Fruit fly (Drosophila melanogaster) whole organism, embryonic: ENCODE measurements around the gene CG32847.
A peak's percentile ranks its signal among the peaks of the same experiment; 100 is the strongest.

ENCODE experiments used
- Awh ChIP-seq: fragments of 200-800 bp; sonication (Bioruptor generic); IDR thresholded peaks from 2 replicates; pipeline ENCODE4, ENCODE4 v1.3.6; 2022; ENCODE audit warnings: missing biosample characterization, missing genetic modification characterization
- CG1024 ChIP-seq: fragments of 200-800 bp; sonication (Bioruptor generic); IDR thresholded peaks from 2 replicates; pipeline ENCODE4 v1.3.6; 2022; ENCODE audit warnings: missing biosample characterization, missing genetic modification characterization
- CG10274 ChIP-seq: fragments of 200-800 bp; sonication (Bioruptor generic); optimal IDR thresholded peaks from 3 replicates; lab custom pipeline; 2017; ENCODE audit warnings: missing biosample characterization, mild to moderate bottlenecking, missing genetic modification characterization
- CG10565 ChIP-seq: fragments of 200-800 bp; sonication (Bioruptor generic); optimal IDR thresholded peaks from 3 replicates; lab custom pipeline; 2016; ENCODE audit warnings: missing biosample characterization, mild to moderate bottlenecking, missing genetic modification characterization
- CG10979 ChIP-seq: fragments of 200-800 bp; sonication (Bioruptor generic); optimal IDR thresholded peaks from 2 replicates; lab custom pipeline; 2018; ENCODE audit warnings: missing biosample characterization, mild to moderate bottlenecking, missing genetic modification characterization, moderate library complexity
- CG11093 ChIP-seq: fragments of 200-800 bp; sonication (Bioruptor generic); IDR thresholded peaks from 3 replicates; pipeline ENCODE4 v1.3.6; 2022; ENCODE audit warnings: missing biosample characterization, missing genetic modification characterization
- CG12219 ChIP-seq: fragments of 200-800 bp; sonication (Bioruptor generic); optimal IDR thresholded peaks from 3 replicates; lab custom pipeline; 2018; ENCODE audit warnings: missing biosample characterization, mild to moderate bottlenecking, missing genetic modification characterization
- CG12744 ChIP-seq: fragments of 200-800 bp; sonication (Bioruptor generic); optimal IDR thresholded peaks from 2 replicates; lab custom pipeline; 2016; ENCODE audit warnings: missing biosample characterization, missing genetic modification characterization
- CG16779 ChIP-seq: fragments of 200-800 bp; sonication (Bioruptor generic); IDR thresholded peaks from 2 replicates; pipeline ENCODE4 v1.3.6; 2022; ENCODE audit warnings: missing biosample characterization, missing genetic modification characterization
- CG17328 ChIP-seq: fragments of 200-800 bp; sonication (Bioruptor generic); IDR thresholded peaks from 2 replicates; pipeline ENCODE4 v1.3.6; 2022; ENCODE audit warnings: missing biosample characterization, missing genetic modification characterization
- CG17829 ChIP-seq: fragments of 200-800 bp; optimal IDR thresholded peaks from 2 replicates; lab custom pipeline; 2019; ENCODE audit warnings: missing biosample characterization, mild to moderate bottlenecking, missing genetic modification characterization, moderate library complexity
- CG18599 ChIP-seq: fragments of 200-800 bp; sonication (Bioruptor generic); optimal IDR thresholded peaks from 3 replicates; lab custom pipeline; 2017; ENCODE audit warnings: missing biosample characterization, missing genetic modification characterization, mild to moderate bottlenecking, moderate library complexity, missing genetic modification reagents
- CG2120 ChIP-seq: fragments of 200-800 bp; sonication (Bioruptor generic); optimal IDR thresholded peaks from 3 replicates; lab custom pipeline; 2016; ENCODE audit warnings: missing biosample characterization, missing genetic modification characterization
- CG2678 ChIP-seq: fragments of 200-800 bp; sonication (Bioruptor generic); optimal IDR thresholded peaks from 3 replicates; lab custom pipeline; 2019; ENCODE audit warnings: missing biosample characterization, mild to moderate bottlenecking, missing genetic modification characterization, moderate library complexity
- CG3281 ChIP-seq: fragments of 200-800 bp; sonication (Bioruptor generic); optimal IDR thresholded peaks from 3 replicates; lab custom pipeline; 2017; ENCODE audit warnings: missing biosample characterization, mild to moderate bottlenecking, missing genetic modification characterization
- CG4404 ChIP-seq: fragments of 200-800 bp; sonication (Bioruptor generic); IDR thresholded peaks from 2 replicates; pipeline ENCODE4 v1.3.6; 2022; ENCODE audit warnings: missing biosample characterization, missing genetic modification characterization
- CG7372 ChIP-seq: fragments of 200-800 bp; sonication (Bioruptor generic); IDR thresholded peaks from 2 replicates; pipeline ENCODE4 v1.3.6; 2022; ENCODE audit warnings: missing biosample characterization, missing genetic modification characterization
- CG9797 ChIP-seq: fragments of 200-800 bp; sonication (Bioruptor generic); optimal IDR thresholded peaks from 3 replicates; lab custom pipeline; 2018; ENCODE audit warnings: missing biosample characterization, mild to moderate bottlenecking, missing genetic modification characterization
- Camta ChIP-seq: fragments of 200-800 bp; sonication (Bioruptor generic); optimal IDR thresholded peaks from 2 replicates; lab custom pipeline; 2016; ENCODE audit warnings: missing biosample characterization, missing genetic modification characterization
- D19A ChIP-seq: fragments of 200-800 bp; optimal IDR thresholded peaks from 3 replicates; lab custom pipeline; 2019; ENCODE audit warnings: missing biosample characterization, mild to moderate bottlenecking, missing genetic modification characterization, moderate library complexity
- HHEX ChIP-seq: fragments of 200-800 bp; sonication (Bioruptor generic); optimal IDR thresholded peaks from 3 replicates; lab custom pipeline; 2017; ENCODE audit warnings: missing biosample characterization, mild to moderate bottlenecking, missing genetic modification characterization, missing genetic modification reagents
- Hr3 ChIP-seq: fragments of 200-800 bp; sonication (Bioruptor generic); optimal IDR thresholded peaks from 3 replicates; lab custom pipeline; 2016; ENCODE audit warnings: missing biosample characterization, missing genetic modification characterization
- Kr ChIP-seq: fragments of 200-800 bp; sonication (Bioruptor generic); optimal IDR thresholded peaks from 2 replicates; lab custom pipeline; 2017; ENCODE audit warnings: missing biosample characterization, mild to moderate bottlenecking, missing genetic modification characterization
- Taf1 ChIP-seq: fragments of 200-800 bp; sonication (Bioruptor generic); IDR thresholded peaks from 2 replicates; pipeline ENCODE4 v1.3.6; 2022; ENCODE audit warnings: missing biosample characterization, missing genetic modification characterization
- Tbp ChIP-seq: fragments of >200 bp; optimal IDR thresholded peaks from 2 replicates; lab custom pipeline; 2018; ENCODE audit warnings: missing biosample characterization, missing genetic modification characterization
- YL-1 ChIP-seq: fragments of 200-800 bp; sonication (Bioruptor generic); optimal IDR thresholded peaks from 3 replicates; lab custom pipeline; 2017; ENCODE audit warnings: missing biosample characterization, mild to moderate bottlenecking, missing genetic modification characterization
- croc ChIP-seq: fragments of 200-800 bp; sonication (Bioruptor generic); conservative IDR thresholded peaks from 3 replicates; pipeline ENCODE4 v1.3.6; 2022; ENCODE audit warnings: missing biosample characterization, missing genetic modification characterization
- dmrt99B ChIP-seq: fragments of 200-800 bp; sonication (Bioruptor generic); optimal IDR thresholded peaks from 2 replicates; lab custom pipeline; 2018; ENCODE audit warnings: missing biosample characterization, mild to moderate bottlenecking, missing genetic modification characterization, moderate library complexity
- dpn ChIP-seq, 2 experiments: fragments of 200-800 bp; sonication (Bioruptor generic); optimal IDR thresholded peaks; 3 replicates each; lab custom pipeline; 2016; ENCODE audit warnings: missing biosample characterization in 2 of 2, missing genetic modification characterization in 2 of 2
- fd102C ChIP-seq: fragments of 200-800 bp; sonication (Bioruptor generic); optimal IDR thresholded peaks from 2 replicates; lab custom pipeline; 2018; ENCODE audit warnings: missing biosample characterization, mild to moderate bottlenecking, missing genetic modification characterization, moderate library complexity
- grn ChIP-seq: fragments of 200-800 bp; sonication (Bioruptor generic); optimal IDR thresholded peaks from 3 replicates; lab custom pipeline; 2017; ENCODE audit warnings: missing biosample characterization, missing genetic modification characterization
- gsb ChIP-seq: fragments of 200-800 bp; sonication (Bioruptor generic); IDR thresholded peaks from 2 replicates; pipeline ENCODE4 v1.3.6; 2022; ENCODE audit warnings: missing biosample characterization, missing genetic modification characterization
- inv ChIP-seq: fragments of 200-800 bp; sonication (Bioruptor generic); IDR thresholded peaks from 2 replicates; pipeline ENCODE4 v1.3.6; 2022; ENCODE audit warnings: missing biosample characterization, missing genetic modification characterization; ENCODE audit not compliant: partially characterized antibody
- jing ChIP-seq: fragments of 200-800 bp; sonication (Bioruptor generic); optimal IDR thresholded peaks from 2 replicates; lab custom pipeline; 2018; ENCODE audit warnings: missing biosample characterization, mild to moderate bottlenecking, missing genetic modification characterization
- jumu ChIP-seq: fragments of 200-800 bp; sonication (Bioruptor generic); optimal IDR thresholded peaks from 3 replicates; lab custom pipeline; 2016; ENCODE audit warnings: missing biosample characterization, missing genetic modification characterization
- kah ChIP-seq: fragments of 200-800 bp; sonication (Bioruptor generic); optimal IDR thresholded peaks from 2 replicates; lab custom pipeline; 2018; ENCODE audit warnings: missing biosample characterization, mild to moderate bottlenecking, missing genetic modification characterization
- knrl ChIP-seq: fragments of 200-800 bp; sonication (Bioruptor generic); IDR thresholded peaks from 3 replicates; pipeline ENCODE4 v1.3.6; 2022; ENCODE audit warnings: missing biosample characterization, missing genetic modification characterization; ENCODE audit not compliant: partially characterized antibody
- lbe ChIP-seq: fragments of 200-800 bp; sonication (Bioruptor generic); optimal IDR thresholded peaks from 2 replicates; lab custom pipeline; 2016; ENCODE audit warnings: missing biosample characterization, mild to moderate bottlenecking, missing genetic modification characterization
- nerfin-1 ChIP-seq: fragments of 200-800 bp; sonication (Bioruptor generic); optimal IDR thresholded peaks from 3 replicates; lab custom pipeline; 2019; ENCODE audit warnings: missing biosample characterization, mild to moderate bottlenecking, missing genetic modification characterization, moderate library complexity
- pan ChIP-seq, 4 experiments: fragments of >200 bp in 3 of 4; fragments of 200-800 bp in 1 of 4; sonication (Bioruptor generic) in 1 of 4; optimal IDR thresholded peaks in 3 of 4; IDR thresholded peaks in 1 of 4; 2 replicates each; pipeline versions ENCODE4 v1.3.6 to Lab custom; 2017 to 2022; ENCODE audit warnings: missing biosample characterization in 2 of 4, missing genetic modification characterization in 2 of 4, mixed read lengths in 1 of 4
- phol ChIP-seq: fragments of 200-800 bp; sonication (Bioruptor generic); optimal IDR thresholded peaks from 3 replicates; lab custom pipeline; 2018; ENCODE audit warnings: missing biosample characterization, mild to moderate bottlenecking, missing genetic modification characterization, moderate library complexity
- pita ChIP-seq: fragments of 200-800 bp; sonication (Bioruptor generic); optimal IDR thresholded peaks from 2 replicates; lab custom pipeline; 2017; ENCODE audit warnings: missing biosample characterization, mild to moderate bottlenecking, missing genetic modification characterization
- pnt ChIP-seq: fragments of 200-800 bp; sonication (Bioruptor generic); optimal IDR thresholded peaks from 3 replicates; lab custom pipeline; 2016; ENCODE audit warnings: missing biosample characterization, missing genetic modification characterization
- psq ChIP-seq: fragments of 200-800 bp; sonication (Bioruptor generic); optimal IDR thresholded peaks from 2 replicates; lab custom pipeline; 2017; ENCODE audit warnings: missing biosample characterization, missing genetic modification characterization
- slbo ChIP-seq: fragments of 200-800 bp; sonication (Bioruptor generic); IDR thresholded peaks from 2 replicates; pipeline ENCODE4 v1.3.6; 2022; ENCODE audit warnings: missing biosample characterization, missing genetic modification characterization
- tgo ChIP-seq: fragments of 200-800 bp; sonication (Bioruptor generic); IDR thresholded peaks from 3 replicates; pipeline ENCODE4 v1.3.6; 2022; ENCODE audit warnings: missing biosample characterization, missing genetic modification characterization
- tin ChIP-seq: fragments of 200-800 bp; sonication (Bioruptor generic); optimal IDR thresholded peaks from 3 replicates; lab custom pipeline; 2016; ENCODE audit warnings: missing biosample characterization, missing genetic modification characterization
- vnd ChIP-seq: fragments of 200-800 bp; sonication (Bioruptor generic); IDR thresholded peaks from 3 replicates; pipeline ENCODE4 v1.3.6; 2022; ENCODE audit warnings: missing biosample characterization, missing genetic modification characterization; ENCODE audit not compliant: partially characterized antibody
- wek ChIP-seq: fragments of 200-800 bp; sonication (Bioruptor generic); optimal IDR thresholded peaks from 3 replicates; lab custom pipeline; 2018; ENCODE audit warnings: missing biosample characterization, mild to moderate bottlenecking, missing genetic modification characterization, moderate library complexity

Gene CG32847

dm6 chr3L:15104849-15105555, 16.4 kb upstream of the CG32847 start (continued):
- TF ChIP-seq CG2678 (tag; lab: Kevin White, UChicago) (peak; percentile 70), Taf1 (GFP tag; lab: Robert Waterston, UW) (no peak), tin (GFP tag; lab: Kevin White, UChicago) (peak; percentile 46), knrl (no peak), CG12744 (GFP tag; lab: Kevin White, UChicago) (no peak), CG3281 (GFP tag; lab: Kevin White, UChicago) (peak; percentile 43), dpn (GFP tag; optimal IDR thresholded peaks at IDR 0.05; lab: Kevin White, UChicago) (peak; percentile 57 to 78), pan (optimal IDR thresholded peaks at IDR 0.05; lab: Kevin White, UChicago) (no peak), pan (GFP tag; optimal IDR thresholded peaks at IDR 0.05 in 1 of 2, IDR thresholded peaks at IDR 0.05 in 1 of 2) (peak in 1 of 2 experiments; percentile 68), CG16779 (0 out of 2 replicates have a peak, but pooled peaks have one; percentile 29), tgo (GFP tag; lab: Robert Waterston, UW) (no peak; the same call in 1 of the 3 replicates), slbo (GFP tag; lab: Robert Waterston, UW) (peak; percentile 60), HHEX (GFP tag; lab: Kevin White, UChicago) (peak; percentile 51), CG7372 (GFP tag; lab: Robert Waterston, UW) (peak; percentile 43; the same call in 1 of the 2 replicates), CG11093 (GFP tag; lab: Robert Waterston, UW) (peak; percentile 65; the same call in 1 of the 3 replicates), grn (GFP tag; lab: Kevin White, UChicago) (no peak), inv (GFP tag; lab: Robert Waterston, UW) (no peak), jumu (GFP tag; lab: Kevin White, UChicago) (peak; percentile 60), CG10274 (GFP tag; lab: Kevin White, UChicago) (peak; percentile 8), CG1024 (no peak), Awh (no peak), pita (GFP tag; lab: Kevin White, UChicago) (no peak), CG2120 (GFP tag; lab: Kevin White, UChicago) (peak; percentile 83), kah (GFP tag; lab: Kevin White, UChicago) (no peak), phol (tag; lab: Kevin White, UChicago) (peak; percentile 23), CG12219 (GFP tag; lab: Kevin White, UChicago) (peak; percentile 33), vnd (GFP tag; lab: Robert Waterston, UW) (no peak), D19A (tag; lab: Kevin White, UChicago) (peak; percentile 95), YL-1 (GFP tag; lab: Kevin White, UChicago) (no peak), CG4404 (GFP tag; lab: Robert Waterston, UW) (peak; percentile 44; the same call in 1 of the 2 replicates), Kr (GFP tag; lab: Kevin White, UChicago) (no peak), dmrt99B (tag; lab: Kevin White, UChicago) (peak; percentile 70), Tbp (no peak), CG17829 (tag; lab: Kevin White, UChicago) (peak; percentile 53), lbe (GFP tag; lab: Kevin White, UChicago) (peak; percentile 59), jing (GFP tag; lab: Kevin White, UChicago) (peak; percentile 14), Camta (GFP tag; lab: Kevin White, UChicago) (peak; percentile 45), CG10979 (tag; lab: Kevin White, UChicago) (peak; percentile 27), psq (GFP tag; lab: Kevin White, UChicago) (no peak), CG9797 (GFP tag; lab: Kevin White, UChicago) (no peak), gsb (GFP tag; lab: Robert Waterston, UW) (no peak), wek (GFP tag; lab: Kevin White, UChicago) (no peak), pnt (GFP tag; lab: Kevin White, UChicago) (peak; percentile 65), nerfin-1 (tag; lab: Kevin White, UChicago) (no peak), croc (GFP tag; lab: Robert Waterston, UW) (peak; percentile 26; the same call in 2 of the 3 replicates), Hr3 (peak; percentile 31), fd102C (no peak), CG18599 (GFP tag; lab: Kevin White, UChicago) (peak; percentile 70), CG17328 (no peak), CG10565 (GFP tag; lab: Kevin White, UChicago) (no peak)
